Worm (Caenorhabditis elegans) whole organism, L4 larva: ENCODE measurements around the gene C02F5.13.

Source experiments
- F10B5.3 ChIP-seq: sonication (generic microtip); optimal IDR thresholded peaks from 2 replicates; lab custom pipeline; 2016; ENCODE audit warnings: mild to moderate bottlenecking, missing genetic modification characterization, missing compliant biosample characterization
- F37D6.2 ChIP-seq: sonication (generic microtip); optimal IDR thresholded peaks from 2 replicates; lab custom pipeline; 2016; ENCODE audit warnings: mild to moderate bottlenecking, missing genetic modification characterization, missing compliant biosample characterization
- F44E2.7 ChIP-seq: fragments of 200-800 bp; sonication (Bioruptor generic); IDR thresholded peaks from 2 replicates; pipeline ENCODE4 v2.1.2; 2022; ENCODE audit warnings: missing genetic modification characterization, missing compliant biosample characterization
- Y105C5A.15 ChIP-seq: fragments of 200-800 bp; sonication (Bioruptor generic); IDR thresholded peaks from 2 replicates; pipeline ENCODE4 v1.3.6; 2022; ENCODE audit warnings: missing genetic modification characterization, missing compliant biosample characterization
- Y5F2A.4 ChIP-seq: fragments of 200-800 bp; sonication (Bioruptor generic); optimal IDR thresholded peaks from 2 replicates; lab custom pipeline; 2018; ENCODE audit warnings: mild to moderate bottlenecking, missing genetic modification characterization, missing compliant biosample characterization
- ZK546.5 ChIP-seq, 2 experiments: sonication (generic microtip); optimal IDR thresholded peaks; 2 replicates each; lab custom pipeline; 2017; ENCODE audit warnings: missing biosample characterization in 2 of 2, missing genetic modification characterization in 2 of 2
- aly-2 ChIP-seq: sonication (generic microtip); optimal IDR thresholded peaks from 2 replicates; lab custom pipeline; 2018; ENCODE audit warnings: missing biosample characterization, missing genetic modification characterization
- ama-1 ChIP-seq: fragments of 150-350 bp; optimal IDR thresholded peaks from 2 replicates; lab custom pipeline; 2014; ENCODE audit warnings: inconsistent platforms, mixed read lengths
- arid-1 ChIP-seq: fragments of 200-800 bp; sonication (Bioruptor generic); conservative IDR thresholded peaks from 2 replicates; pipeline ENCODE4 v1.3.6; 2022; ENCODE audit warnings: missing genetic modification reagents, missing genetic modification characterization, missing compliant biosample characterization
- ceh-28 ChIP-seq: fragments of 150-350 bp; optimal IDR thresholded peaks from 2 replicates; lab custom pipeline; 2014; ENCODE audit warnings: missing biosample characterization, missing genetic modification reagents, missing genetic modification characterization
- ceh-62 ChIP-seq: sonication (generic microtip); optimal IDR thresholded peaks from 2 replicates; lab custom pipeline; 2017; ENCODE audit warnings: missing biosample characterization, missing genetic modification characterization
- ces-1 ChIP-seq: fragments of 150-350 bp; sonication (generic microtip); optimal IDR thresholded peaks from 4 replicates; lab custom pipeline; 2014; ENCODE audit warnings: missing biosample characterization, missing genetic modification reagents, missing genetic modification characterization
- cey-2 ChIP-seq: sonication (generic microtip); optimal IDR thresholded peaks from 3 replicates; lab custom pipeline; 2017; ENCODE audit warnings: missing genetic modification characterization, mild to moderate bottlenecking, missing compliant biosample characterization, antibody characterized with exemption, borderline replicate concordance; ENCODE audit not compliant: insufficient read depth
- ctbp-1 ChIP-seq: fragments of 200-800 bp; sonication (Bioruptor generic); IDR thresholded peaks from 2 replicates; pipeline ENCODE4 v1.3.6; 2022; ENCODE audit warnings: missing genetic modification reagents, missing genetic modification characterization, missing compliant biosample characterization
- daf-12 ChIP-seq: fragments of 150-350 bp; optimal IDR thresholded peaks from 2 replicates; lab custom pipeline; 2014; ENCODE audit warnings: missing biosample characterization, missing genetic modification reagents, missing genetic modification characterization
- dve-1 ChIP-seq: sonication (generic microtip); optimal IDR thresholded peaks from 2 replicates; lab custom pipeline; 2017; ENCODE audit warnings: antibody characterized with exemption, mild to moderate bottlenecking, missing genetic modification characterization, missing compliant biosample characterization; ENCODE audit not compliant: insufficient read depth
- gei-8 ChIP-seq: fragments of 200-800 bp; sonication (Bioruptor generic); optimal IDR thresholded peaks from 2 replicates; lab custom pipeline; 2018; ENCODE audit warnings: mild to moderate bottlenecking, missing genetic modification characterization, missing compliant biosample characterization
- hif-1 ChIP-seq, 2 experiments: sonication (generic microtip); optimal IDR thresholded peaks; 2 replicates each; lab custom pipeline; 2016 to 2017; ENCODE audit warnings: missing compliant biosample characterization in 2 of 2, missing genetic modification characterization in 2 of 2, missing genetic modification reagents in 2 of 2, missing genotype in 2 of 2, mild to moderate bottlenecking in 1 of 2
- hlh-11 ChIP-seq: fragments of 200-800 bp; sonication (Bioruptor generic); optimal IDR thresholded peaks from 2 replicates; lab custom pipeline; 2018; ENCODE audit warnings: mild to moderate bottlenecking, missing genetic modification characterization, missing compliant biosample characterization
- hmg-1.1 ChIP-seq: fragments of 200-800 bp; sonication (Bioruptor generic); IDR thresholded peaks from 2 replicates; pipeline ENCODE4 v1.3.6; 2022; ENCODE audit warnings: missing genetic modification reagents, missing genetic modification characterization, missing compliant biosample characterization
- lin-38 ChIP-seq: fragments of 200-800 bp; sonication (Bioruptor generic); IDR thresholded peaks from 2 replicates; pipeline ENCODE4 v1.3.6; 2022; ENCODE audit warnings: missing genetic modification reagents, missing genetic modification characterization, missing compliant biosample characterization
- lin-39 ChIP-seq: fragments of 150-350 bp; optimal IDR thresholded peaks from 2 replicates; lab custom pipeline; 2014; ENCODE audit warnings: missing biosample characterization, missing genetic modification reagents, missing genetic modification characterization
- lsy-2 ChIP-seq, 2 experiments: fragments of 150-350 bp in 1 of 2; sonication (generic microtip) in 1 of 2; optimal IDR thresholded peaks; 2 replicates each; lab custom pipeline; 2014 to 2017; ENCODE audit warnings: missing biosample characterization in 2 of 2, missing genetic modification characterization in 2 of 2
- madf-5 ChIP-seq, 2 experiments: fragments of 200-800 bp; sonication (Bioruptor generic); IDR thresholded peaks; 2 replicates each; pipeline ENCODE4 v1.3.6; 2022; ENCODE audit warnings: missing compliant biosample characterization in 2 of 2, missing genetic modification characterization in 2 of 2
- mdt-29 ChIP-seq: fragments of 200-800 bp; sonication (Bioruptor generic); IDR thresholded peaks from 2 replicates; pipeline ENCODE4 v1.3.6; 2022; ENCODE audit warnings: missing genetic modification reagents, missing genetic modification characterization, missing compliant biosample characterization
- mep-1 ChIP-seq: fragments of 150-350 bp; sonication (generic microtip); optimal IDR thresholded peaks from 3 replicates; lab custom pipeline; 2014; ENCODE audit warnings: missing biosample characterization, missing genetic modification characterization
- mes-2 ChIP-seq: sonication (generic microtip); optimal IDR thresholded peaks from 2 replicates; lab custom pipeline; 2016; ENCODE audit warnings: missing genotype, mild to moderate bottlenecking, missing genetic modification characterization, missing compliant biosample characterization; ENCODE audit not compliant: poor library complexity, severe bottlenecking
- mxl-3 ChIP-seq: fragments of 200-800 bp; sonication (Bioruptor generic); optimal IDR thresholded peaks from 2 replicates; lab custom pipeline; 2018; ENCODE audit warnings: mild to moderate bottlenecking, missing genetic modification characterization, missing compliant biosample characterization
- nhr-11 ChIP-seq: fragments of 150-350 bp; optimal IDR thresholded peaks from 2 replicates; lab custom pipeline; 2014; ENCODE audit warnings: missing biosample characterization, missing genetic modification characterization
- nhr-111 ChIP-seq: fragments of 200-800 bp; sonication (Bioruptor generic); optimal IDR thresholded peaks from 2 replicates; lab custom pipeline; 2018; ENCODE audit warnings: mild to moderate bottlenecking, missing genetic modification characterization, missing compliant biosample characterization
- rbr-2 ChIP-seq: sonication (generic microtip); optimal IDR thresholded peaks from 2 replicates; lab custom pipeline; 2016; ENCODE audit warnings: missing genotype, missing genetic modification characterization, missing compliant biosample characterization
- sdz-12 ChIP-seq: fragments of 200-800 bp; sonication (Bioruptor generic); optimal IDR thresholded peaks from 2 replicates; lab custom pipeline; 2018; ENCODE audit warnings: mild to moderate bottlenecking, missing genetic modification characterization, missing compliant biosample characterization
- set-16 ChIP-seq: fragments of 200-800 bp; sonication (Bioruptor generic); IDR thresholded peaks from 2 replicates; pipeline ENCODE4 v1.3.6; 2022; ENCODE audit warnings: missing genetic modification reagents, missing genetic modification characterization, missing compliant biosample characterization
- skn-1 ChIP-seq: fragments of 150-350 bp; optimal IDR thresholded peaks from 2 replicates; lab custom pipeline; 2014; ENCODE audit warnings: missing biosample characterization, missing genetic modification characterization
- spr-1 ChIP-seq: sonication (generic microtip); optimal IDR thresholded peaks from 2 replicates; lab custom pipeline; 2016; ENCODE audit warnings: mild to moderate bottlenecking, missing genetic modification characterization, missing compliant biosample characterization
- unc-39 ChIP-seq: sonication (generic microtip); optimal IDR thresholded peaks from 2 replicates; lab custom pipeline; 2017; ENCODE audit warnings: missing biosample characterization, missing genetic modification characterization
- unc-62 ChIP-seq, 3 experiments: fragments of 150-350 bp in 1 of 3; sonication (generic microtip); optimal IDR thresholded peaks in 2 of 3; peaks in 1 of 3; 1 replicate in 1 of 3; 2 replicates in 2 of 3; lab custom pipeline; 2014 to 2017; ENCODE audit warnings: missing biosample characterization in 3 of 3, missing genetic modification characterization in 3 of 3, missing genetic modification reagents in 3 of 3, missing genotype in 1 of 3
- zfp-2 ChIP-seq: sonication (generic microtip); optimal IDR thresholded peaks from 2 replicates; lab custom pipeline; 2016; ENCODE audit warnings: mild to moderate bottlenecking, missing genetic modification characterization, missing compliant biosample characterization
- ztf-11 ChIP-seq: fragments of 150-350 bp; optimal IDR thresholded peaks from 2 replicates; lab custom pipeline; 2014; ENCODE audit warnings: missing biosample characterization, missing genetic modification characterization

The C02F5.13 gene

DNA sequence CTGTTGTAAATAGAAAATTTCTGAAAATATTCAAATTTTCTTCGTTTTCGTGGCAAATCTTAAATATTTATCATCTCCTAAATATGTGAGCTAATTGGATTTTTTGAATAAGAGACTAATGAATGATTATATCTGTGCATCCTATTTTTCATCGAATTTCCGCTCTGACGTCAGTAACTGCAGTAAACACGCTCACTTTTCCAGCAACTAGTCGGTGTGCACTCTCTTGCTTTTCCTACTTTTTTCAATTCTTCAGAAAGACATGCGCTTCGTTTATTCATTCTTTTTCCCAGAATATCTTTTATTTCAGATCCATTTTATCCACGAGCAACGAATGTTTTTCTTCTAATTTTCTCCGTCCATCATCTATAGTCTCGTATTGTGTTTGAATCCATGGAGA, 17.7 kb upstream of the C02F5.13 start:
- no peak for TF ChIP-seq gei-8 (GFP tag; lab: Kevin White, UChicago)
- TF ChIP-seq ceh-62 (tag; lab: Kevin White, UChicago): no peak
- no peak for TF ChIP-seq set-16 (GFP tag; lab: Robert Waterston, UW)
- no peak for TF ChIP-seq mep-1
- TF ChIP-seq skn-1: no peak
- no peak for TF ChIP-seq zfp-2 (tag; lab: Kevin White, UChicago)
- peak; percentile 27 for TF ChIP-seq nhr-11 (tag; lab: Kevin White, UChicago)
- TF ChIP-seq ztf-11: no peak
- TF ChIP-seq lin-38 (GFP tag; lab: Robert Waterston, UW): 0 out of 2 replicates have a peak, but pooled peaks have one; percentile 13
- no peak for TF ChIP-seq cey-2
- no peak for TF ChIP-seq unc-62 (GFP tag; optimal IDR thresholded peaks at IDR 0.05 in 1 of 2; lab: Kevin White, UChicago)
- no peak for TF ChIP-seq unc-62 (tag; optimal IDR thresholded peaks at IDR 0.05; lab: Kevin White, UChicago)
- peak in 1 of 2 experiments; percentile 15 for TF ChIP-seq lsy-2 (tag; optimal IDR thresholded peaks at IDR 0.05; lab: Kevin White, UChicago)
- TF ChIP-seq Y5F2A.4: no peak
- TF ChIP-seq ctbp-1 (GFP tag; lab: Robert Waterston, UW): 0 out of 2 replicates have a peak, but pooled peaks have one; percentile 41
- TF ChIP-seq hif-1 (tag; optimal IDR thresholded peaks at IDR 0.05; lab: Kevin White, UChicago): no peak
- TF ChIP-seq F37D6.2: peak; percentile 11
- TF ChIP-seq daf-12 (tag; lab: Kevin White, UChicago): no peak
- no peak for TF ChIP-seq mxl-3 (GFP tag; lab: Kevin White, UChicago)
- TF ChIP-seq ZK546.5 (tag; optimal IDR thresholded peaks at IDR 0.05; lab: Kevin White, UChicago): no peak
- TF ChIP-seq mdt-29 (GFP tag; lab: Robert Waterston, UW): no peak
- no peak for TF ChIP-seq F44E2.7 (GFP tag; lab: Robert Waterston, UW)
- 0 out of 2 replicates have a peak, but pooled peaks have one; percentile 6 for TF ChIP-seq hmg-1.1 (GFP tag; lab: Robert Waterston, UW)
- TF ChIP-seq Y105C5A.15: no peak
- TF ChIP-seq ceh-28 (tag; lab: Kevin White, UChicago): no peak
- TF ChIP-seq madf-5 (GFP tag; IDR thresholded peaks at IDR 0.05; lab: Robert Waterston, UW): no peak
- no peak for TF ChIP-seq sdz-12 (GFP tag; lab: Kevin White, UChicago)

DNA sequence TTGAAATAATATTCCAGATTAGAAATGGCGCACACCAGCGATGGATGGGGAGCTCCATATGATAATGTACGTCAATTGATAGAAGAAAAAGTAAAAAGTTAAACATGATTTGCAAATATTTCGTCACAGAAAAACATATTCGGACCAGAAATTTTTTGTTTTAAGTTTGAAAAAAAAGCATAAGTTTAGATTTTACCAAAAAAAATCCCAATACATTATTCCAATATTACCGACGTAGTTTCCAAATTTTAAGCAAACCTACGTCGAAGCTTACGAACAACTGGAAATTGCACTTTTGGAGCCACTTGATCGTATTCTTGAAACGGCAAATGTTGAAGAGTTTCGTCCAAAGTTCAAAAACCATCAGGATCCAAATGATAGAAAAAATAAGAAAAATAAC, 14.5 kb upstream of the C02F5.13 start, which contains the start of gene henn-1:
TSS of gene henn-1 (plus strand) at position 18 of the 400 bp plus-strand sequence.
- peak in 1 of 2 experiments; percentile 56 for TF ChIP-seq unc-62 (GFP tag; optimal IDR thresholded peaks at IDR 0.05 in 1 of 2; lab: Kevin White, UChicago)
- no peak for TF ChIP-seq unc-62 (tag; optimal IDR thresholded peaks at IDR 0.05; lab: Kevin White, UChicago)
- peak; percentile 10 for TF ChIP-seq mep-1
- no peak for TF ChIP-seq F10B5.3
- no peak for TF ChIP-seq ces-1 (GFP tag; lab: Kevin White, UChicago)
- TF ChIP-seq lin-39 (tag; lab: Kevin White, UChicago): peak; percentile 48
- no peak for TF ChIP-seq ama-1 (lab: Kevin White, UChicago)
- TF ChIP-seq nhr-111 (GFP tag; lab: Kevin White, UChicago): no peak
- no peak for TF ChIP-seq mes-2 (tag; lab: Kevin White, UChicago)
- peak; percentile 3 for TF ChIP-seq hlh-11 (tag; lab: Kevin White, UChicago)
- no peak for TF ChIP-seq unc-39 (tag; lab: Kevin White, UChicago)
- no peak for TF ChIP-seq aly-2 (tag; lab: Kevin White, UChicago)
- 0 out of 2 replicates have a peak, but pooled peaks have one; percentile 8 for TF ChIP-seq ctbp-1 (GFP tag; lab: Robert Waterston, UW)
- peak; percentile 27 for TF ChIP-seq sdz-12 (GFP tag; lab: Kevin White, UChicago)
- no peak for TF ChIP-seq spr-1
- no peak for TF ChIP-seq Y105C5A.15
- TF ChIP-seq rbr-2 (tag; lab: Kevin White, UChicago): no peak
- peak; percentile 16 for TF ChIP-seq dve-1 (tag; lab: Kevin White, UChicago)
- TF ChIP-seq arid-1: 0 out of 2 replicates have a peak, but pooled peaks have one; percentile 21
